Fruit fly (Drosophila melanogaster): ENCODE measurements around the gene MED30.
A peak's percentile ranks its signal among the peaks of the same experiment; 100 is the strongest.

The MED30 gene

dm6 chr3L:636434-636833, 17.5 kb downstream of the MED30 start (continued):
- TF ChIP-seq fd64A (GFP tag; optimal IDR thresholded peaks at IDR 0.05) = peak; percentile 47
- peak; percentile 28 for TF ChIP-seq ac (GFP tag; optimal IDR thresholded peaks at IDR 0.05)
- TF ChIP-seq Gsc (GFP tag; IDR thresholded peaks at IDR 0.05) = peak; percentile 57
- peak; percentile 27 for TF ChIP-seq CG12942 (GFP tag; optimal IDR thresholded peaks at IDR 0.05)
- peak; percentile 77 for TF ChIP-seq gsb-n (tag; optimal IDR thresholded peaks at IDR 0.05)
- TF ChIP-seq btn (GFP tag; optimal IDR thresholded peaks at IDR 0.05) = peak; percentile 27
- TF ChIP-seq CG10147 (GFP tag; optimal IDR thresholded peaks at IDR 0.05) = no peak
- TF ChIP-seq Six4 (GFP tag; optimal IDR thresholded peaks at IDR 0.05) = peak; percentile 48
- TF ChIP-seq az2 (GFP tag; optimal IDR thresholded peaks at IDR 0.05) = peak; percentile 65
- peak; percentile 15 for TF ChIP-seq trh (GFP tag; optimal IDR thresholded peaks at IDR 0.05)
- TF ChIP-seq CG11504 (tag; optimal IDR thresholded peaks at IDR 0.05) = peak; percentile 75
- no peak for TF ChIP-seq CG18011 (GFP tag; optimal IDR thresholded peaks at IDR 0.05)
- TF ChIP-seq CG9609 (GFP tag; optimal IDR thresholded peaks at IDR 0.05) = peak; percentile 27
- TF ChIP-seq nmo (GFP tag; optimal IDR thresholded peaks at IDR 0.05) = peak; percentile 67
- TF ChIP-seq BtbVII (GFP tag; optimal IDR thresholded peaks at IDR 0.05) = peak; percentile 21
- TF ChIP-seq nau (GFP tag; optimal IDR thresholded peaks at IDR 0.05) = peak; percentile 57
- TF ChIP-seq hth (optimal IDR thresholded peaks at IDR 0.05) = no peak
- TF ChIP-seq CG4617 (GFP tag; optimal IDR thresholded peaks at IDR 0.05; ENCODE audit: borderline replicate concordance) = no peak
- TF ChIP-seq CG6683 (GFP tag; optimal IDR thresholded peaks at IDR 0.05) = no peak
- TF ChIP-seq mirr (GFP tag; optimal IDR thresholded peaks at IDR 0.05) = no peak
- TF ChIP-seq GATAe (GFP tag; conservative IDR thresholded peaks at IDR 0.05) = no peak
- TF ChIP-seq CG17328 (GFP tag; IDR thresholded peaks at IDR 0.05) = peak; percentile 82
- peak; percentile 33 for TF ChIP-seq CG10654 (GFP tag; optimal IDR thresholded peaks at IDR 0.05)
- TF ChIP-seq pros (GFP tag; optimal IDR thresholded peaks at IDR 0.05) = no peak
- TF ChIP-seq CG11560 (tag; IDR thresholded peaks at IDR 0.05) = no peak
- TF ChIP-seq gt (GFP tag; IDR thresholded peaks at IDR 0.05) = no peak
- no peak for TF ChIP-seq NC2α (GFP tag; optimal IDR thresholded peaks at IDR 0.05)
- peak; percentile 72 for TF ChIP-seq oc (tag; optimal IDR thresholded peaks at IDR 0.05)
- TF ChIP-seq CG2120 (GFP tag; optimal IDR thresholded peaks at IDR 0.05) = no peak
- no peak for TF ChIP-seq psq (GFP tag; optimal IDR thresholded peaks at IDR 0.05)
- TF ChIP-seq CG13624 (GFP tag; optimal IDR thresholded peaks at IDR 0.05) = no peak
- peak; percentile 62 for TF ChIP-seq Dad (GFP tag; optimal IDR thresholded peaks at IDR 0.05)
- TF ChIP-seq wor (GFP tag; IDR thresholded peaks at IDR 0.05) = peak; percentile 59
- no peak for TF ChIP-seq CG11398 (GFP tag; optimal IDR thresholded peaks at IDR 0.05)
- TF ChIP-seq sens (GFP tag) = peak; percentile 92
- TF ChIP-seq sima (GFP tag; optimal IDR thresholded peaks at IDR 0.05) = no peak
- no peak for TF ChIP-seq br (optimal IDR thresholded peaks at IDR 0.05)
- peak; percentile 22; the same call in 1 of the 2 replicates for TF ChIP-seq CG6272 (GFP tag; IDR thresholded peaks at IDR 0.05)
- TF ChIP-seq Hey (tag; optimal IDR thresholded peaks at IDR 0.05) = no peak
- TF ChIP-seq CG4328 (GFP tag; optimal IDR thresholded peaks at IDR 0.05) = no peak
- TF ChIP-seq Awh (GFP tag; IDR thresholded peaks at IDR 0.05) = peak; percentile 74
- peak; percentile 58 for TF ChIP-seq CG11247 (GFP tag; IDR thresholded peaks at IDR 0.05)
- no peak for TF ChIP-seq vfl (GFP tag; optimal IDR thresholded peaks at IDR 0.05)
- peak; percentile 77 for TF ChIP-seq lmd (GFP tag; IDR thresholded peaks at IDR 0.05)
- TF ChIP-seq Dbx (GFP tag; IDR thresholded peaks at IDR 0.05) = no peak
- peak; percentile 38 for TF ChIP-seq CG15269 (tag; optimal IDR thresholded peaks at IDR 0.05)
- no peak for TF ChIP-seq Hmr (GFP tag; optimal IDR thresholded peaks at IDR 0.05)
- TF ChIP-seq dimm (GFP tag; IDR thresholded peaks at IDR 0.05) = no peak
- no peak for TF ChIP-seq Fer1 (GFP tag; optimal IDR thresholded peaks at IDR 0.05)
- TF ChIP-seq gcm2 (GFP tag; optimal IDR thresholded peaks at IDR 0.05) = peak; percentile 17
- peak; percentile 74 for TF ChIP-seq CG32772 (GFP tag; IDR thresholded peaks at IDR 0.05)
- no peak for TF ChIP-seq vnd (GFP tag; IDR thresholded peaks at IDR 0.05; ENCODE audit: partially characterized antibody)
- peak; percentile 27 for TF ChIP-seq CG12659 (GFP tag; optimal IDR thresholded peaks at IDR 0.05)

Data from whole organism, embryonic.